Fruit fly (Drosophila melanogaster) whole organism, embryonic: ENCODE measurements around the gene Ak3.
A peak's percentile ranks its signal among the peaks of the same experiment; 100 is the strongest.

ENCODE experiments used
- Asciz ChIP-seq: fragments of 200-800 bp; sonication (Bioruptor generic); optimal IDR thresholded peaks from 2 replicates; lab custom pipeline; 2017; ENCODE audit warnings: missing biosample characterization, mild to moderate bottlenecking, missing genetic modification characterization, missing genetic modification reagents
- CG10147 ChIP-seq: fragments of 200-800 bp; sonication (Bioruptor generic); optimal IDR thresholded peaks from 2 replicates; lab custom pipeline; 2019; ENCODE audit warnings: missing biosample characterization, mild to moderate bottlenecking, missing genetic modification characterization, moderate library complexity
- CG10654 ChIP-seq: fragments of 200-800 bp; sonication (Bioruptor generic); optimal IDR thresholded peaks from 2 replicates; lab custom pipeline; 2016; ENCODE audit warnings: missing biosample characterization, missing genetic modification characterization
- CG12659 ChIP-seq: fragments of 200-800 bp; sonication (Bioruptor generic); optimal IDR thresholded peaks from 3 replicates; lab custom pipeline; 2017; ENCODE audit warnings: mild to moderate bottlenecking, missing biosample characterization, missing genetic modification reagents, missing genetic modification characterization
- CG13287 ChIP-seq: fragments of 200-800 bp; sonication (Bioruptor generic); IDR thresholded peaks from 2 replicates; pipeline ENCODE4 v1.3.6; 2022; ENCODE audit warnings: missing biosample characterization, missing genetic modification characterization; ENCODE audit not compliant: partially characterized antibody
- CG14050 ChIP-seq: fragments of 200-800 bp; sonication (Bioruptor generic); IDR thresholded peaks from 3 replicates; pipeline ENCODE4 v1.3.6; 2022; ENCODE audit warnings: missing biosample characterization, missing genetic modification characterization
- CG17361 ChIP-seq: fragments of 200-800 bp; sonication (Bioruptor generic); IDR thresholded peaks from 3 replicates; pipeline ENCODE4 v1.3.6; 2022; ENCODE audit warnings: missing biosample characterization, missing genetic modification characterization
- CG17802 ChIP-seq: fragments of 200-800 bp; sonication (Bioruptor generic); optimal IDR thresholded peaks from 2 replicates; lab custom pipeline; 2018; ENCODE audit warnings: missing biosample characterization, mild to moderate bottlenecking, missing genetic modification characterization, moderate library complexity
- CG17912 ChIP-seq: fragments of 200-800 bp; sonication (Bioruptor generic); optimal IDR thresholded peaks from 2 replicates; lab custom pipeline; 2018; ENCODE audit warnings: missing biosample characterization, mild to moderate bottlenecking, missing genetic modification characterization
- CG30403 ChIP-seq: fragments of 200-800 bp; sonication (Bioruptor generic); optimal IDR thresholded peaks from 3 replicates; lab custom pipeline; 2016; ENCODE audit warnings: missing biosample characterization, missing genetic modification characterization
- CG31365 ChIP-seq: fragments of 200-800 bp; sonication (Bioruptor generic); optimal IDR thresholded peaks from 2 replicates; lab custom pipeline; 2018; ENCODE audit warnings: missing biosample characterization, mild to moderate bottlenecking, missing genetic modification characterization
- CG34422 ChIP-seq: fragments of 200-800 bp; sonication (Bioruptor generic); IDR thresholded peaks from 3 replicates; pipeline ENCODE4 v1.3.6; 2022; ENCODE audit warnings: missing biosample characterization, missing genetic modification characterization
- CG3847 ChIP-seq: fragments of 200-800 bp; sonication (Bioruptor generic); IDR thresholded peaks from 2 replicates; pipeline ENCODE4 v1.3.6; 2022; ENCODE audit warnings: missing biosample characterization, missing genetic modification characterization
- CG4328 ChIP-seq: fragments of 200-800 bp; sonication (Bioruptor generic); optimal IDR thresholded peaks from 3 replicates; lab custom pipeline; 2017; ENCODE audit warnings: missing biosample characterization, missing genetic modification reagents, missing genetic modification characterization
- CG6272 ChIP-seq: fragments of 200-800 bp; sonication (Bioruptor generic); IDR thresholded peaks from 2 replicates; pipeline ENCODE4 v1.3.6; 2022; ENCODE audit warnings: missing biosample characterization, missing genetic modification characterization
- CG7963 ChIP-seq: fragments of 200-800 bp; sonication (Bioruptor generic); IDR thresholded peaks from 3 replicates; pipeline ENCODE4 v1.3.6; 2022; ENCODE audit warnings: missing biosample characterization, missing genetic modification characterization; ENCODE audit not compliant: partially characterized antibody
- CG7987 ChIP-seq: fragments of 200-800 bp; sonication (Bioruptor generic); optimal IDR thresholded peaks from 2 replicates; lab custom pipeline; 2018; ENCODE audit warnings: missing biosample characterization, mild to moderate bottlenecking, missing genetic modification characterization, moderate library complexity
- CG8924 ChIP-seq: fragments of 200-800 bp; optimal IDR thresholded peaks from 3 replicates; lab custom pipeline; 2019; ENCODE audit warnings: missing biosample characterization, mild to moderate bottlenecking, missing genetic modification characterization, moderate library complexity
- CG9817 ChIP-seq: fragments of 200-800 bp; sonication (Bioruptor generic); optimal IDR thresholded peaks from 2 replicates; lab custom pipeline; 2018; ENCODE audit warnings: missing biosample characterization, mild to moderate bottlenecking, missing genetic modification characterization, moderate library complexity
- Dfd ChIP-seq, 2 experiments: fragments of >200 bp; optimal IDR thresholded peaks; 2 replicates each; lab custom pipeline; 2017; ENCODE audit warnings: missing biosample characterization in 2 of 2, missing genetic modification characterization in 2 of 2
- Doc2 ChIP-seq: fragments of 200-800 bp; sonication (Bioruptor generic); IDR thresholded peaks from 2 replicates; pipeline ENCODE4 v1.3.6; 2022; ENCODE audit warnings: missing biosample characterization, missing genetic modification characterization
- Ets97D ChIP-seq: fragments of 200-800 bp; sonication (Bioruptor generic); optimal IDR thresholded peaks from 3 replicates; lab custom pipeline; 2016; ENCODE audit warnings: missing biosample characterization, missing genetic modification characterization
- Gsc ChIP-seq: fragments of 200-800 bp; sonication (Bioruptor generic); IDR thresholded peaks from 2 replicates; pipeline ENCODE4 v1.3.6; 2022; ENCODE audit warnings: missing biosample characterization, missing genetic modification characterization
- HmgD ChIP-seq: fragments of 200-800 bp; sonication (Bioruptor generic); optimal IDR thresholded peaks from 3 replicates; lab custom pipeline; 2016; ENCODE audit warnings: missing biosample characterization, missing genetic modification characterization
- HmgZ ChIP-seq: fragments of 200-800 bp; sonication (Bioruptor generic); optimal IDR thresholded peaks from 2 replicates; lab custom pipeline; 2018; ENCODE audit warnings: missing biosample characterization, mild to moderate bottlenecking, missing genetic modification characterization
- Hmr ChIP-seq: fragments of 200-800 bp; sonication (Bioruptor generic); optimal IDR thresholded peaks from 3 replicates; lab custom pipeline; 2017; ENCODE audit warnings: mild to moderate bottlenecking, missing biosample characterization, missing genetic modification reagents, missing genetic modification characterization
- Sox102F ChIP-seq: fragments of 200-800 bp; sonication (Bioruptor generic); optimal IDR thresholded peaks from 2 replicates; lab custom pipeline; 2018; ENCODE audit warnings: missing biosample characterization, mild to moderate bottlenecking, missing genetic modification characterization, moderate library complexity
- Spps ChIP-seq: fragments of 200-800 bp; sonication (Bioruptor generic); optimal IDR thresholded peaks from 2 replicates; lab custom pipeline; 2018; ENCODE audit warnings: missing biosample characterization, mild to moderate bottlenecking, missing genetic modification characterization
- Stat92E ChIP-seq, 3 experiments: fragments of >200 bp in 2 of 3; fragments of 200-800 bp in 1 of 3; sonication (Bioruptor generic) in 1 of 3; optimal IDR thresholded peaks; 2 replicates each; lab custom pipeline; 2017 to 2019; ENCODE audit warnings: missing biosample characterization in 3 of 3, missing genetic modification characterization in 3 of 3, mild to moderate bottlenecking in 1 of 3, moderate library complexity in 1 of 3
- TFAM ChIP-seq: fragments of 200-800 bp; sonication (Bioruptor generic); optimal IDR thresholded peaks from 2 replicates; lab custom pipeline; 2017; ENCODE audit warnings: missing biosample characterization, missing genetic modification characterization, inconsistent platforms
- Vsx1 ChIP-seq: fragments of 200-800 bp; sonication (Bioruptor generic); optimal IDR thresholded peaks from 2 replicates; lab custom pipeline; 2017; ENCODE audit warnings: missing biosample characterization, mild to moderate bottlenecking, missing genetic modification characterization, missing genetic modification reagents
- bowl ChIP-seq: fragments of 200-800 bp; sonication (Bioruptor generic); IDR thresholded peaks from 2 replicates; pipeline ENCODE4 v1.3.6; 2022; ENCODE audit warnings: missing biosample characterization, missing genetic modification characterization
- btn ChIP-seq: fragments of 200-800 bp; sonication (Bioruptor generic); optimal IDR thresholded peaks from 2 replicates; lab custom pipeline; 2016; ENCODE audit warnings: missing biosample characterization, missing genetic modification characterization
- caup ChIP-seq: fragments of 200-800 bp; sonication (Bioruptor generic); optimal IDR thresholded peaks from 3 replicates; lab custom pipeline; 2017; ENCODE audit warnings: missing biosample characterization, mild to moderate bottlenecking, missing genetic modification characterization, moderate library complexity; ENCODE audit not compliant: severe bottlenecking
- cg ChIP-seq: fragments of 200-800 bp; sonication (Bioruptor generic); optimal IDR thresholded peaks from 3 replicates; lab custom pipeline; 2019; ENCODE audit warnings: missing biosample characterization, mild to moderate bottlenecking, missing genetic modification characterization, moderate library complexity
- ci ChIP-seq: fragments of 200-800 bp; sonication (Bioruptor generic); IDR thresholded peaks from 3 replicates; pipeline ENCODE4 v1.3.6; 2022; ENCODE audit warnings: missing biosample characterization, missing genetic modification characterization
- dati ChIP-seq: fragments of 200-800 bp; sonication (Bioruptor generic); IDR thresholded peaks from 2 replicates; pipeline ENCODE4 v1.3.6; 2022; ENCODE audit warnings: missing biosample characterization, missing genetic modification characterization
- gro ChIP-seq: fragments of 200-800 bp; sonication (Bioruptor generic); optimal IDR thresholded peaks from 2 replicates; lab custom pipeline; 2016; ENCODE audit warnings: missing biosample characterization, missing genetic modification characterization
- hbn ChIP-seq: fragments of 200-800 bp; sonication (Bioruptor generic); IDR thresholded peaks from 2 replicates; pipeline ENCODE4 v1.3.6; 2022; ENCODE audit warnings: missing biosample characterization, missing genetic modification characterization; ENCODE audit not compliant: partially characterized antibody
- her ChIP-seq: fragments of 200-800 bp; sonication (Bioruptor generic); optimal IDR thresholded peaks from 2 replicates; lab custom pipeline; 2016; ENCODE audit warnings: missing biosample characterization, missing genetic modification characterization
- klu ChIP-seq: fragments of 200-800 bp; sonication (Bioruptor generic); IDR thresholded peaks from 2 replicates; pipeline ENCODE4 v1.3.6; 2022; ENCODE audit warnings: missing biosample characterization, missing genetic modification characterization
- kni ChIP-seq: fragments of 200-800 bp; sonication (Bioruptor generic); optimal IDR thresholded peaks from 3 replicates; lab custom pipeline; 2017; ENCODE audit warnings: mild to moderate bottlenecking, missing biosample characterization, missing genetic modification reagents, missing genetic modification characterization
- lbe ChIP-seq: fragments of 200-800 bp; sonication (Bioruptor generic); optimal IDR thresholded peaks from 2 replicates; lab custom pipeline; 2016; ENCODE audit warnings: missing biosample characterization, mild to moderate bottlenecking, missing genetic modification characterization
- schlank ChIP-seq: fragments of 200-800 bp; sonication (Bioruptor generic); optimal IDR thresholded peaks from 2 replicates; lab custom pipeline; 2018; ENCODE audit warnings: missing biosample characterization, mild to moderate bottlenecking, missing genetic modification characterization
- so ChIP-seq: fragments of 200-800 bp; sonication (Bioruptor generic); IDR thresholded peaks from 3 replicates; pipeline ENCODE4 v1.3.6; 2022; ENCODE audit warnings: missing biosample characterization, missing genetic modification characterization
- stc ChIP-seq: fragments of 200-800 bp; sonication (Bioruptor generic); IDR thresholded peaks from 2 replicates; pipeline ENCODE4 v1.3.6; 2022; ENCODE audit warnings: missing biosample characterization, missing genetic modification characterization
- tin ChIP-seq: fragments of 200-800 bp; sonication (Bioruptor generic); optimal IDR thresholded peaks from 3 replicates; lab custom pipeline; 2016; ENCODE audit warnings: missing biosample characterization, missing genetic modification characterization

The Ak3 gene

DNA sequence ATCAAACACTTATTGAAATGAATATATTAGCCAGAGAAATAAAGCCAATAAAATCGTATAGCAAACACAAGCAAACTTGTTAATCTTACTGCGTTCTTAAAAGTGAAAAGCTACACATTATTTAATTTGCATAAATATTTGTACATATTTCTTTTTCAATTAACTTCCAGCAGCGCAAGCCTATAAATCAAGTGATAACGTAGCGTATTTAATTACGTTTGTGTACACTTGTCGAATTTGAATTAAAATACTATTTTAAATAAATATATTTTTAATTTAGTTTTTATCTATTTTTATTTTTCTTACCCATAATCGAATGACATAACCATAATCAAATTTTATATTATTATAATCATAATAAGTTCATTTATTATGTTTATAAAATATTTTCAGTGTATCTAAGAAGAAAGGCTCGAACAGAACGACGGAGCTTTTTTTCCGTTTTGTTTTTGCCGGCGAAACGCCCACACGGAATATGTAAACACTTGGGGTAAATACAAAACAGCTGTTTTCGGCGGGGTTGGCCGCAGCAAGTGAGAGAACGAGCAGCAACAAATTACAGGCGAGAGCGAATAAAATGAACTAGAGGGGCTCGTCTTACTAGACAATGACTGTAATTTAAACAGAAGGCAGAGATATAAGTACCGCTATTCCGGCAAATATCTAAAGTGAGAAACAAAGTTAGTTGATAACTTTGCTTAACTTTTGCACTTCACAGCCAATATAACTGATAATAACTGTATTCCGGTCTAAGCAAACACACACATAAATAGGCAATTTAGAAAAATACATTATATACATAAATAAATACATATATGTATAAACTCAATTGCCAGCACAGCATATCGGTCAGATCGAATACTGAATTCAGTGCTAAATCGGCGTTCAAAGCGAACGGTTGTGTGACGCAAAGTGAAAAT lies 13.6 kb downstream of the Ak3 start, which contains the start of gene Sodh2 (continued):
- TF ChIP-seq Sox102F (GFP tag; lab: Kevin White, UChicago) (peak; percentile 69), CG7963 (no peak), ci (GFP tag; lab: Robert Waterston, UW) (peak; percentile 84), HmgZ (tag; lab: Kevin White, UChicago) (peak; percentile 69), CG13287 (GFP tag; lab: Robert Waterston, UW) (peak; percentile 23; the same call in 1 of the 2 replicates), Hmr (peak; percentile 94), CG30403 (GFP tag; lab: Kevin White, UChicago) (peak; percentile 61), Gsc (0 out of 2 replicates have a peak, but pooled peaks have one; percentile 19), HmgD (no peak), Ets97D (peak; percentile 17), CG34422 (peak; percentile 87), CG7987 (GFP tag; lab: Kevin White, UChicago) (peak; percentile 91), CG17361 (GFP tag; lab: Robert Waterston, UW) (peak; percentile 88), CG9817 (tag; lab: Kevin White, UChicago) (peak; percentile 79), TFAM (GFP tag; lab: Kevin White, UChicago) (no peak), CG10654 (GFP tag; lab: Kevin White, UChicago) (peak; percentile 47), tin (GFP tag; lab: Kevin White, UChicago) (peak; percentile 35), CG6272 (GFP tag; lab: Robert Waterston, UW) (peak; percentile 52), CG3847 (GFP tag; lab: Robert Waterston, UW) (peak; percentile 47), Doc2 (GFP tag; lab: Robert Waterston, UW) (no peak), CG12659 (GFP tag; lab: Kevin White, UChicago) (peak; percentile 85), Stat92E (GFP tag; optimal IDR thresholded peaks at IDR 0.05; lab: Kevin White, UChicago) (no peak), kni (GFP tag; lab: Kevin White, UChicago) (peak; percentile 18), CG4328 (GFP tag; lab: Kevin White, UChicago) (peak; percentile 63), Dfd (GFP tag; optimal IDR thresholded peaks at IDR 0.05; lab: Kevin White, UChicago) (no peak), klu (GFP tag; lab: Robert Waterston, UW) (0 out of 2 replicates have a peak, but pooled peaks have one; percentile 38), Asciz (GFP tag; lab: Kevin White, UChicago) (peak; percentile 82), schlank (tag; lab: Kevin White, UChicago) (peak; percentile 86), CG17912 (GFP tag; lab: Kevin White, UChicago) (peak; percentile 82), her (GFP tag; lab: Kevin White, UChicago) (peak; percentile 73), gro (GFP tag; lab: Kevin White, UChicago) (peak; percentile 55), stc (GFP tag; lab: Robert Waterston, UW) (peak; percentile 42; the same call in 1 of the 2 replicates), lbe (GFP tag; lab: Kevin White, UChicago) (peak; percentile 86), dati (GFP tag; lab: Robert Waterston, UW) (0 out of 2 replicates have a peak, but pooled peaks have one; percentile 34), CG17802 (tag; lab: Kevin White, UChicago) (peak; percentile 33), Vsx1 (GFP tag; lab: Kevin White, UChicago) (peak; percentile 72), btn (GFP tag; lab: Kevin White, UChicago) (no peak), CG31365 (tag; lab: Kevin White, UChicago) (peak; percentile 70), CG8924 (peak; percentile 89), CG10147 (GFP tag; lab: Kevin White, UChicago) (peak; percentile 74), CG14050 (GFP tag; lab: Robert Waterston, UW) (peak; percentile 32), so (GFP tag; lab: Robert Waterston, UW) (peak; percentile 23; the same call in 1 of the 3 replicates), cg (peak; percentile 14), bowl (GFP tag; lab: Robert Waterston, UW) (no peak; the same call in 1 of the 2 replicates), hbn (GFP tag; lab: Robert Waterston, UW) (no peak), caup (GFP tag; lab: Kevin White, UChicago) (peak; percentile 91), Spps (tag; lab: Kevin White, UChicago) (peak; percentile 39)
